Fruit fly (Drosophila melanogaster) ovary, adult (tissue): ENCODE results near the gene CG2187.

Experiments used
- CG17801 ChIP-seq: fragments of 200-800 bp; optimal IDR thresholded peaks from 2 replicates; lab custom pipeline; 2019; ENCODE audit warnings: missing biosample characterization, mild to moderate bottlenecking, missing genetic modification characterization, moderate library complexity; ENCODE audit not compliant: partially characterized antibody

CG2187 gene

DNA sequence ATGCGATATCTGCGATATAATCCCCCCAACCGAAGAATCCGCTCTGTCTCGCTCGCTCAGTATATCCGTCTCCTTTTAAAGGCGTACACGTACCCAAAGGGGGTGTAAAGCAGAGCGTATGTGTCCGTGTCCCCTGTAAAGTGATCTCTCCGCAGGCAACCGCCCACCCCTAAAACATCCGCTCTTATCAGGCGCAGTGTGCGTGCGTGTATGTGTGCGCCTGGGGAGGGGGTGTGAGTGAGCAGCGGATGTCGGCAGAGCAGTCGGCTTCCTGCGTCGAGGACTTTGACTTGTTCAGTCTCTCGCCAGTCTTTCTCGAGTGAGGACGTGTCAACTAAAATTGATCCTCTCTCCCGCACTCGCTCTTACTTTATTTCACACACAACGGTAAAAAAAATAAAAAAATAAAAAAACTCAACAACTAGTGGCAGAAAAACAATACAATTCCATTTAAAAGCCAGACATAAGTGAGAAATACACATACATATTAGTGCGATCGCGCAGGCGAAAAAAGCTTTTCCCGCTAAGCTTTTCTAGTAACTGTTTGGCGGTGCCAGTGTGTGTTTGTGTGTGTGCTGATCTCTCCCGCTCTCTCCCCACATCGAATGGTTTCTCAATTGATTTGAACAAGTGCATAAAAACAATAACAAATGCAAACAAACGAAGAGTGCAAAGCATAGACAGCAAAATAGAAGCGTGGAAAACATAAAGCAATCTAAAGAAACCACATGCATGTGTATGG lies 32.8 kb downstream of the CG2187 start:
- TF ChIP-seq CG17801 (GFP tag; lab: Kevin White, UChicago) = no peak

DNA sequence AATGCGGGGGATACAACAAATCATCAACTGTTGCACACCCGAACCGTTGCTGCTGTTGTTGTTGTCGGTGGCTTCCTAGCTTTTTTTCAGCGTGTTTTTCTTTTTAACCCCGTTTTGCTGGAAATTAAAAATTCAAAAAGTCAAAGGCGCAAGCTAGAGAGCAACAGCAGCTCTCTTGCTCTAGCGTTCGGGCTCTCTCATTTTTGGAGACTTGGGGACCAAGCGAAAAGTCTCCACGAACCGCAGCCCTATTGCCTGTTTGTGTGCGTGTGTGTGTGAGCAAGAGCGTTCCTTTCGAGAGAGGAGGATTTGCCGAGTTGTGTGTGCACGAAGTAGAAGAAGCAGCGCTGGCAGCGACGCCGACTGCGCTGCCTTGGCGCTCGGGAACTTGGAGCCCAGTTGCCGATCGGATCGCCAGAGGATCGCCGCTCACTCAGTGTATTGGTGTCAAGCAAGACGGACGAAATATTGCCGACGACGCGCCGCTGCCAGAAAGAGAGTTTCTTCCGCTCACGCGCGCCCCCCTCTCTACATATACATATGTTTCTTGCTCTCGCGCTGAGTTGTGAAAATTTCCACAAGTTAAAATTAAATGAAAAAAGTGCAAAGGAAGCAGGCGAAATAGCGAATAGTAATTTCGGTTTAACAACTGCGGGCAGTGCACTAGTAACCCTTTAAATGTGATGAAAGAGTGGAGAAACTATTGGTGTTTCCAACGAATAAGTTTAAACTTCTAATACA lies 33.7 kb downstream of the CG2187 start:
- TF ChIP-seq CG17801 (GFP tag; lab: Kevin White, UChicago) = peak; percentile 72

DNA sequence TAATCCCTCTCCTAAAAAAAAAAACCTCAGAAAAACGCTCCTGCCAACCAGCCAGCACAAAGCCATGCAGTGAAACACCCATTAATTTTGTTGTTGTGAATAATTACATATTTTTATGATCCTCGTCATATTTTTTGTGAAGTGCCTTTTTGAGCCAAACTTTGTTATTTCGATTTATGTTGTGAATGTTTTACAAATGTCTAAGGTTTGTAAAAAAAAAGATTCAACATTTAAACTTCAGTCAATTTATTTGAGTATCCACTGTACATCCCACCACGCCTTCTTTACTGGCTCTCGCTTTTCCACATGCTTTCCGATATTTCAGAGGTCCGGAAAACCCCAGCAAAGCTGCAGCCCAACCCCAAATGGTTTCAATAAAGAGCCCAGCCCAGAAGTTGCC lies 34.3 kb downstream of the CG2187 start:
- TF ChIP-seq CG17801 (GFP tag; lab: Kevin White, UChicago) = no peak

DNA sequence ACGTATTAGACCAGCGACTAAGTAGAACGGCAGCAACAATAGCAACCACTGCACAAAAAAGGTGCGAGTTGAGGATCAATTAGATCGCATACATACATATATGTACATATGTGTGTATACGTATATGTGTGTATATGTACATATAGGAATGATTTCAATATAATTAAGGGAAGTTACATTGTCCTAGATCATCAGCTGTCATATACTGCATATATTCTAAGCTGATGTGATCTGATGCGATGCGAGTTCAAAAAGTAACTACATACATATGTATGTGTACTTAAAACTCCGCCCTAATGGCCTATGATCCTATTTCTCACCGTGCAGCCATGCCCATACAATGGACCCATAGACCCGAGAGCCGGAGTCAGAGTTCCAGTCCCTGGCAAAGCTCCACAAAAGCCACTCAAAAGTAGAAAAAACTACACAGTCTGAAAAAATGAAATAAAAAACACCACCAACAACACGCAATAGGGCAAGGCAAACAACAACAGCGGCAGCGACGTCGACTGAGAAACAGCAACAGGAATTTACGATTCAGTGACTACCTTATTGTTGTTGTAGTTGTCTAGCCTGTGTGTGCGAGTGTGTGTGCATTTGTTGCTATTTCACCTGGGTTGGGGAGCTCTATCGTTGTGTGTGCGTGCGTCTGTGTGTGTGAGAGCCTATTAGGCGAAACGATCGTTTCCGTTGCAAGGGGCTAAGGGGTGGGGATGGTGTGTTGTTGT lies 35.1 kb downstream of the CG2187 start:
- no peak for TF ChIP-seq CG17801 (GFP tag; lab: Kevin White, UChicago)

DNA sequence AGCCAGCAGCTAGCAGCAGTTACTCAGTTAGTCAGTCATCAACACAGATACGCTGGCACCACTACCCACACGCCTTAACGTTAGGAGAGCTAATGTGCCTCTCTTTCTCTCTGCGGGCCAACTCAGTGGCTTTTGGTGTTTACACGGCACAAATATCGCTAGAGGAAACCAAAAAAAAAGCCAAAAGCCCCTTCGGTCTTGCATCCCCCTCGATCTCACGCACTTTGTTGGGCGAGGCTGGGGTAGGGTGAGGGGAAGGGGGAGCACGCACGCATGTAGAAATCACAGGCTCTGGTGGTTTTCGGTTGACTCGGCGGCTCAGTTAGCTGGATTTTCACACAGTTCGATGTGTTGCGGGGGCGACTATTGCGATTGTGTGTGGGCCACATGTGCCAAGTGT lies 36.5 kb downstream of the CG2187 start:
- TF ChIP-seq CG17801 (GFP tag; lab: Kevin White, UChicago) = no peak

DNA sequence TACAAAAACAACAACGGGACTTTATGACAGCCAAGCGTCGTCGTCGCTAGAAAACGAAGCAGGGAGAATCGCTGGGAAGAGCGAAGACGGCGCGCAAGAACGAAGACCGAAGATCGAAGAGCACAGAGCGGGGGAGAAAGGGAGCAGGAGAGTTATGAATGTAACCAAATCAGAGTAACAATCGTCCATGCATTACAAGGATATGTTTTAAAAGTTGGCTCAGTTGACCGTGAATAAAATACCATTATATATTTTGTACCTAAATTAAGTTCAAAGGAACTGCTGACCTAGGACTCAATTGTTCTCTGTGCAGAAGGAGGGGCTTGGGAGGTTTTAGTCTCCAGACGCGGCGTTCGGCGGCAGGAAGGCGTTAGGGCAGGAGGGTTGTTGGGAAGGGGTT lies 37.0 kb downstream of the CG2187 start:
- TF ChIP-seq CG17801 (GFP tag; lab: Kevin White, UChicago) = no peak

DNA sequence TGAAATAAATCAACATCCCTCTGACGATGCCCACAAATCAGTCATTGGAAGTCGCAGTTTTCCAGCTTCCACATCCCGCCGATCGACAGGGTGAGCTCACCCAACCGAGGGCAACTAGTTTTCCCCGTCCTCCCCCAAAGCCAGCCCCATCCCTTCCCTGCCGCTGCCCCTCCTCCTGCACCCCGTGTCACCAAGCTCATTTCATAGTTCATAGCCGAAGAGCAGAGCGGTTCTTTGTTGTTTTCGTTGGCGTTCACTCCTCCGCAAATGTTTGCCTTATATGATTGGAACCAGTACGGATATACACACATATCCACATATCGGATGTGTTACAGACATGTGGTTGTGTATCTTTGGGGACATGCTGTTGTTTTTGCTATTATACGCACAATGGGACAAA lies 38.3 kb downstream of the CG2187 start:
- TF ChIP-seq CG17801 (GFP tag; lab: Kevin White, UChicago) = no peak

DNA sequence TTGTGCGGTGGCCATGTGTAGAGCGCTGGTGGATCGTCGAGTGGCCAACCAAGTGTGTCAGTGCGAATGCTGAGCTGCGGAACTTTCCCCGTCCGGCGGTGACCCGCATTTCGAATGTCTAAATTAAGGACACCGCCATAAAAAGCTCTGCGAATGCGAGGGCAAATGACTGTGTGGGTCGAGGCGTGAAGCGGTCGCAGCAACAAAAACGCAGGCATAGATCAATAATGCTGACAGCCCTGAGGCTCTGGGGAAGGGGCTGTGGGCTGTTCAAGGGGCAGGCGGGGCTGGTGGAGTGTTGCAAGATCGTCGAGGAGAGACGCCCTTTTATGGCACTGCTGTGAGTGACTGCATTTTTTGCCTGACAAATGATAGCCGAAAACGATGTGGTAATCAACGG lies 38.9 kb downstream of the CG2187 start:
- no peak for TF ChIP-seq CG17801 (GFP tag; lab: Kevin White, UChicago)

DNA sequence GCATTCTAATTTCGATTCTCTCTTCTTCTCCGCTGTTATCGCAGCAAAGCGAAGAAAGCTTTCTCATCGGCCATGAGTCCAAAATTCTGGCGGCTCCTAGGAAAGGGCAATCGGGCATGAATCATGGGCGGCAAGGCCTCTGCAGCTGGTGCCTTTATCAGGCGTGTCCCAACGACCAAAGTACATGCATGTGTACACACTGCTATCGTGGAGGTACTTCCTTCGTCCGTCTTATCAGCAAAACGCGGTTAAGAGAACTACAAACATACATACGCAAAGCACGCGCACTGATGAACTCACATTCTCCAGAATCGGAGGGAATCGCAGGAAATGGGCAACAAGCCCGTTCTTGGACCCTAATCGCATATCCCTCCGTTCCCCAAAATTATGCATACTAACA lies 39.5 kb downstream of the CG2187 start:
- TF ChIP-seq CG17801 (GFP tag; lab: Kevin White, UChicago) = no peak

DNA sequence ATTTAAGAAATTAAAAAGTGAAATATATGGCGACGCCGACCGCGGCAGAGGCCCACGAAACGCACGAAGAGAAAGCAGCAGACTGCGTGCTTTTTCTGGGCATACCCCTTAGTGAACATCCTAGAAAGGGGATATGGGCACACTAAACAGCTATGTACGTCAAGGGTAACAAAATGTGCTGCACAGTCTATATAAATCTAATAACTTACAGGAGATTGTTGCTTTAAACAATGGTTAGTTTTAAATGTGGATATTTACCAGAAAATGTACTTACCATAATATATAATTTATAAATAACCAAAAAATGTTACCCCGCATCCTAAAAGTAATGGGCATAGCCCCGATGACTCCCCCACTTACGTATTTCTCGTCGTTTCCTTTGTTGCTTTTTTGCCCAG lies 40.3 kb downstream of the CG2187 start:
- TF ChIP-seq CG17801 (GFP tag; lab: Kevin White, UChicago) = no peak

DNA sequence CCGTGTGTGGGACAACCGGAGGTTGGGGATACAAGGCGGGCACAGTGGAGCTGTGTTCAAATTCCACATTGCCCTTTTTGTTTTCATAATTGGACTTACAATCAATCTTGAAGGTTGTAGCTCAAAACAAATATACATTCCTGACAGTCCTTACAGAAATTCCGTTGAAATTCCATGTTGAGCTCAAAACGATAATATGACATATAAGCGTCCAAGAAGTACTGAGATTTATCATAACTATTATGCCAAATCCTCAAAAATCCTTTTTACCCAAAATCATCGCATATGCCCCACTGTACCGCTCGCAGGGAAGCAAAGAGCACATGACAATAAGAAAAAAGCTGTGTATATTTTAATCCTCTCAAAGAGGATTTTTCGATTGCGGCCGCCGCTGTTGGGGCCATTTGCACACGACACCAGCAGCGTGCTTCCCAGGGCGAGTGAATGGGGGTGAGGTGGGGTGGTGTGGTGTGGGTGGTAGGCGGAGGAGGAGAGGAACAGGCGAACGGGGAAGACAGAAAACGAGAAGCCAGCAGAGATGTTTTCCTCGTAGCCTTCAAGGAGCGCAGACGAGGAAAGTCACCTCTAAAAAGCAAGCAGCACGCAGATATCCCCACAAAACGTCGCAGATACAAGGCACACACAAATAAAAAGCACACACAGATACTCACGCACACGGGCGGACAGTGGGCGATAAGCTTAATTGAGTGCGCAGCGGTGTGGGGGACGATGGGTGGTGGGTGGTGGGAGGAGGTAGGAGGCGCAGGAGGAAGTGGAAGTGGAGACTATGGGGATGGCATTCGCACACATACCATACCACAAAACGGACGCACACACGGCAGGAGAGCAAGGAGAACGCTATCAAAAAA lies 40.9 kb downstream of the CG2187 start:
- no peak for TF ChIP-seq CG17801 (GFP tag; lab: Kevin White, UChicago)

DNA sequence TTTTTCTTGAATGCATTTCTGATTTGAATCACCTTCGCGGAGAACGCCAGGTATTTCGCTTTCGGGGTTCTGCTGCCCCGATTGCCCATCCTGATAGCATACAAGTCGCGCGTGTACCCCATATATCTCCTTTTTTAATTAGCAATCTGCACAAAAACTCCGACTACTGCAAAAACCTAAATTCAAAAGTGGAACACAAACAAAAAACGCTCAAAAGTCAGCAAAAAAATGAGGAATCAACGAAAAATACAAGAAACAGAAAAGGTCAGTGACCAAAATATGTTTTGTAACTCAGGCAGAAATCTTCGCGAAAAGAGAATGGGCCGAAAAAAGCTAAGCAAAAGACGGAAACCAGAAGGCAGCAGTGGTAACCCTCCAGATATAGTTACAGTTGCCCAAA lies 42.2 kb downstream of the CG2187 start:
- no peak for TF ChIP-seq CG17801 (GFP tag; lab: Kevin White, UChicago)

DNA sequence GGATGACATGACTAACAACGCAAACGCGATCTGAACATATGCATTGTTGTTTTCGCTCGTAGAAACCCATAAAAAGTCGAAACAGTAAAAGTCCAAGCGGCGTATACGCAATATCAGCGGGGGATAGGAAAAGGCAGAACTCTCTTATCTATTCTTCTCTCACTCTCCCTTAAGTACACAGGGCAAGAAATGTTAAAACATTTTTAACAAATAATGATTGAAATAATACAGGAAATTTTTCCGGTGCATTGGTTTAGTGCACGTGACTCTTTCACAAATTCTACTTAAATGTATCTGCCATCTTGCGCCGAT lies 42.8 kb downstream of the CG2187 start:
- TF ChIP-seq CG17801 (GFP tag; lab: Kevin White, UChicago) = no peak

DNA sequence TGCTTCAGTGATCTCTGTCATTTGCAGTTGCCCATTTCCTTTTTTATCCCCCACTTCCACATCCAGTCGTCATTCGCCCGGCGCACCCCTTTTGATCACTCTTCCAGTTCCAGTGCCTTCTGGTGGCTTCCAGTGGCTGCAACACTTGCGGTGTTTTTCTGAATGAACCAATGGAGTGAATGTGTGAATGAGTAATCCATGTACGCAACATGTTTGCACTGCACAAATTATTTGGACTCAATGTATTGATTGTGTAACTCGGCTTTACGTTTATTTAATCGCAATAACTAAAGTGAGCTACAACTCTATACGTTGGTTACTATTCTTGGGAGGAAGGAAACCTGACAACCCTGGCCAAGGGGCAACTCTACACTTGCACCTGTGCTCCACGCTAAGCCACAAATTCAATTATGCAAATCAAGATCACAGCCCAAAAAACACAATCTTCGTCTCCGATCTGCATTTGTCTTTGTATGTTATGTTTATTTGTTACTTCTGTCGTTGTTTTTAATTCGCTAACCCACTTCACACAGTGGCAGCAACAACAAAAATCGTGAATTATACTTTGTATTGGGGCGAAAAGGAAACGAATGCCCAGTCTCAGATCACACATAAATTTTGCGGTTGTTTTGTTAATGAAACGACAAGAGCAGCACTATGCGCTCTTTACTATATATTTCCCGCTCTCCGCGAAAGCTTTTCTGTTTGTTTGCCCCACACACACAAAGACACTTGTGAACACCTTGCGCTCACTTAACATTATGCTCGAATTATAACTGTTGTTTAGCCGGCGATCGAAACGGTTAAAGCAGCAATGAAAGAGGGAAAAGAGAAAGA lies 43.3 kb downstream of the CG2187 start:
- TF ChIP-seq CG17801 (GFP tag; lab: Kevin White, UChicago) = no peak
